Fruit fly (Drosophila melanogaster) whole organism, embryonic: Measurements from ENCODE around the gene CG5225.
A peak's percentile ranks its signal among the peaks of the same experiment; 100 is the strongest.

ENCODE experiments used
- Asciz ChIP-seq: fragments of 200-800 bp; sonication (Bioruptor generic); optimal IDR thresholded peaks from 2 replicates; lab custom pipeline; 2017; ENCODE audit warnings: missing biosample characterization, mild to moderate bottlenecking, missing genetic modification characterization, missing genetic modification reagents
- CG1024 ChIP-seq: fragments of 200-800 bp; sonication (Bioruptor generic); IDR thresholded peaks from 2 replicates; pipeline ENCODE4 v1.3.6; 2022; ENCODE audit warnings: missing biosample characterization, missing genetic modification characterization
- CG10321 ChIP-seq: fragments of 200-800 bp; sonication (Bioruptor generic); IDR thresholded peaks from 2 replicates; pipeline ENCODE4 v1.3.6; 2022; ENCODE audit warnings: missing biosample characterization, missing genetic modification characterization
- CG11504 ChIP-seq: fragments of 200-800 bp; sonication (Bioruptor generic); optimal IDR thresholded peaks from 3 replicates; lab custom pipeline; 2019; ENCODE audit warnings: missing biosample characterization, mild to moderate bottlenecking, missing genetic modification characterization, moderate library complexity
- CG12155 ChIP-seq: fragments of 200-800 bp; sonication (Bioruptor generic); optimal IDR thresholded peaks from 3 replicates; lab custom pipeline; 2016; ENCODE audit warnings: missing biosample characterization, missing genetic modification characterization
- CG12236 ChIP-seq: fragments of 200-800 bp; sonication (Bioruptor generic); optimal IDR thresholded peaks from 2 replicates; lab custom pipeline; 2016; ENCODE audit warnings: missing biosample characterization, missing genetic modification characterization
- CG13287 ChIP-seq: fragments of 200-800 bp; sonication (Bioruptor generic); IDR thresholded peaks from 2 replicates; pipeline ENCODE4 v1.3.6; 2022; ENCODE audit warnings: missing biosample characterization, missing genetic modification characterization; ENCODE audit not compliant: partially characterized antibody
- CG13424 ChIP-seq: fragments of 200-800 bp; sonication (Bioruptor generic); optimal IDR thresholded peaks from 2 replicates; lab custom pipeline; 2019; ENCODE audit warnings: missing biosample characterization, mild to moderate bottlenecking, missing genetic modification characterization, moderate library complexity
- CG14441 ChIP-seq: fragments of 200-800 bp; sonication (Bioruptor generic); IDR thresholded peaks from 2 replicates; pipeline ENCODE4 v1.3.6; 2022; ENCODE audit warnings: missing biosample characterization, missing genetic modification characterization
- CG14667 ChIP-seq: fragments of 200-800 bp; sonication (Bioruptor generic); IDR thresholded peaks from 2 replicates; pipeline ENCODE4 v1.3.6; 2022; ENCODE audit warnings: missing biosample characterization, missing genetic modification characterization
- CG15514 ChIP-seq: fragments of 200-800 bp; sonication (Bioruptor generic); optimal IDR thresholded peaks from 3 replicates; lab custom pipeline; 2017; ENCODE audit warnings: missing biosample characterization, missing genetic modification characterization, mild to moderate bottlenecking, moderate library complexity, missing genetic modification reagents
- CG17359 ChIP-seq: fragments of 200-800 bp; sonication (Bioruptor generic); optimal IDR thresholded peaks from 3 replicates; lab custom pipeline; 2018; ENCODE audit warnings: missing biosample characterization, mild to moderate bottlenecking, missing genetic modification characterization, moderate library complexity
- CG18262 ChIP-seq: fragments of 200-800 bp; optimal IDR thresholded peaks from 3 replicates; lab custom pipeline; 2019; ENCODE audit warnings: missing biosample characterization, mild to moderate bottlenecking, missing genetic modification characterization, moderate library complexity
- CG2120 ChIP-seq: fragments of 200-800 bp; sonication (Bioruptor generic); optimal IDR thresholded peaks from 3 replicates; lab custom pipeline; 2016; ENCODE audit warnings: missing biosample characterization, missing genetic modification characterization
- CG30020 ChIP-seq: fragments of 200-800 bp; optimal IDR thresholded peaks from 2 replicates; lab custom pipeline; 2019; ENCODE audit warnings: missing biosample characterization, mild to moderate bottlenecking, missing genetic modification characterization, moderate library complexity
- CG3163 ChIP-seq: fragments of 200-800 bp; sonication (Bioruptor generic); optimal IDR thresholded peaks from 3 replicates; lab custom pipeline; 2016; ENCODE audit warnings: missing biosample characterization, missing genetic modification characterization
- CG32772 ChIP-seq: fragments of 200-800 bp; sonication (Bioruptor generic); IDR thresholded peaks from 2 replicates; pipeline ENCODE4 v1.3.6; 2022; ENCODE audit warnings: missing biosample characterization, missing genetic modification characterization
- CG33557 ChIP-seq: fragments of 200-800 bp; sonication (Bioruptor generic); optimal IDR thresholded peaks from 2 replicates; lab custom pipeline; 2019; ENCODE audit warnings: missing biosample characterization, mild to moderate bottlenecking, missing genetic modification characterization, moderate library complexity
- CG4424 ChIP-seq: fragments of 200-800 bp; sonication (Bioruptor generic); optimal IDR thresholded peaks from 3 replicates; lab custom pipeline; 2016; ENCODE audit warnings: missing biosample characterization, missing genetic modification characterization
- CG6854 ChIP-seq: fragments of 200-800 bp; sonication (Bioruptor generic); optimal IDR thresholded peaks from 3 replicates; lab custom pipeline; 2017; ENCODE audit warnings: missing biosample characterization, mild to moderate bottlenecking, missing genetic modification characterization
- CG7372 ChIP-seq: fragments of 200-800 bp; sonication (Bioruptor generic); IDR thresholded peaks from 2 replicates; pipeline ENCODE4 v1.3.6; 2022; ENCODE audit warnings: missing biosample characterization, missing genetic modification characterization
- CkIIα-i1 ChIP-seq: fragments of 200-800 bp; sonication (Bioruptor generic); IDR thresholded peaks from 2 replicates; pipeline ENCODE4 v1.3.6; 2022; ENCODE audit warnings: missing biosample characterization, missing genetic modification characterization
- Deaf1 ChIP-seq: fragments of 200-800 bp; optimal IDR thresholded peaks from 3 replicates; lab custom pipeline; 2019; ENCODE audit warnings: missing biosample characterization, mild to moderate bottlenecking, missing genetic modification characterization, moderate library complexity
- Eip74EF ChIP-seq, 2 experiments: fragments of 200-800 bp in 1 of 2; fragments of >200 bp in 1 of 2; sonication (Bioruptor generic) in 1 of 2; optimal IDR thresholded peaks; 2 replicates each; lab custom pipeline; 2017 to 2019; ENCODE audit warnings: missing biosample characterization in 2 of 2, missing genetic modification characterization in 2 of 2, mild to moderate bottlenecking in 1 of 2, moderate library complexity in 1 of 2
- Fer3 ChIP-seq: fragments of 200-800 bp; sonication (Bioruptor generic); optimal IDR thresholded peaks from 2 replicates; lab custom pipeline; 2018; ENCODE audit warnings: missing biosample characterization, mild to moderate bottlenecking, missing genetic modification characterization, moderate library complexity
- HLH4C ChIP-seq: fragments of 200-800 bp; sonication (Bioruptor generic); IDR thresholded peaks from 3 replicates; pipeline ENCODE4 v1.3.6; 2022; ENCODE audit warnings: missing biosample characterization, missing genetic modification characterization; ENCODE audit not compliant: partially characterized antibody
- Lpt ChIP-seq: fragments of >200 bp; optimal IDR thresholded peaks from 2 replicates; lab custom pipeline; 2018; ENCODE audit warnings: missing biosample characterization, missing genetic modification characterization
- MTF-1 ChIP-seq: fragments of 200-800 bp; sonication (Bioruptor generic); optimal IDR thresholded peaks from 2 replicates; lab custom pipeline; 2018; ENCODE audit warnings: missing biosample characterization, mild to moderate bottlenecking, missing genetic modification characterization, borderline replicate concordance
- Meics ChIP-seq: fragments of 200-800 bp; sonication (Bioruptor generic); optimal IDR thresholded peaks from 2 replicates; lab custom pipeline; 2017; ENCODE audit warnings: missing biosample characterization, mild to moderate bottlenecking, missing genetic modification characterization
- Nf-YC ChIP-seq: fragments of 200-800 bp; optimal IDR thresholded peaks from 3 replicates; lab custom pipeline; 2019; ENCODE audit warnings: missing biosample characterization, mild to moderate bottlenecking, missing genetic modification characterization, moderate library complexity
- Optix ChIP-seq: fragments of 200-800 bp; sonication (Bioruptor generic); IDR thresholded peaks from 3 replicates; pipeline ENCODE4 v1.3.6; 2022; ENCODE audit warnings: missing biosample characterization, missing genetic modification characterization
- Sox102F ChIP-seq: fragments of 200-800 bp; sonication (Bioruptor generic); optimal IDR thresholded peaks from 2 replicates; lab custom pipeline; 2018; ENCODE audit warnings: missing biosample characterization, mild to moderate bottlenecking, missing genetic modification characterization, moderate library complexity
- Spps ChIP-seq: fragments of 200-800 bp; sonication (Bioruptor generic); optimal IDR thresholded peaks from 2 replicates; lab custom pipeline; 2018; ENCODE audit warnings: missing biosample characterization, mild to moderate bottlenecking, missing genetic modification characterization
- Stat92E ChIP-seq, 3 experiments: fragments of >200 bp in 2 of 3; fragments of 200-800 bp in 1 of 3; sonication (Bioruptor generic) in 1 of 3; optimal IDR thresholded peaks; 2 replicates each; lab custom pipeline; 2017 to 2019; ENCODE audit warnings: missing biosample characterization in 3 of 3, missing genetic modification characterization in 3 of 3, mild to moderate bottlenecking in 1 of 3, moderate library complexity in 1 of 3
- abd-A ChIP-seq: fragments of 200-800 bp; sonication (Bioruptor generic); optimal IDR thresholded peaks from 3 replicates; lab custom pipeline; 2019; ENCODE audit warnings: missing biosample characterization, mild to moderate bottlenecking, missing genetic modification characterization, moderate library complexity
- br ChIP-seq: fragments of >200 bp; optimal IDR thresholded peaks from 2 replicates; lab custom pipeline; 2017
- caup ChIP-seq: fragments of 200-800 bp; sonication (Bioruptor generic); optimal IDR thresholded peaks from 3 replicates; lab custom pipeline; 2017; ENCODE audit warnings: missing biosample characterization, mild to moderate bottlenecking, missing genetic modification characterization, moderate library complexity; ENCODE audit not compliant: severe bottlenecking
- fu2 ChIP-seq: fragments of 200-800 bp; sonication (Bioruptor generic); optimal IDR thresholded peaks from 2 replicates; lab custom pipeline; 2016; ENCODE audit warnings: missing biosample characterization, missing genetic modification characterization
- grn ChIP-seq: fragments of 200-800 bp; sonication (Bioruptor generic); optimal IDR thresholded peaks from 3 replicates; lab custom pipeline; 2017; ENCODE audit warnings: missing biosample characterization, missing genetic modification characterization
- hbn ChIP-seq: fragments of 200-800 bp; sonication (Bioruptor generic); IDR thresholded peaks from 2 replicates; pipeline ENCODE4 v1.3.6; 2022; ENCODE audit warnings: missing biosample characterization, missing genetic modification characterization; ENCODE audit not compliant: partially characterized antibody
- lmd ChIP-seq: fragments of 200-800 bp; sonication (Bioruptor generic); IDR thresholded peaks from 2 replicates; pipeline ENCODE4 v1.3.6; 2022; ENCODE audit warnings: missing biosample characterization, missing genetic modification characterization
- peb ChIP-seq: fragments of 200-800 bp; sonication (Bioruptor generic); IDR thresholded peaks from 2 replicates; pipeline ENCODE4 v1.3.6; 2022; ENCODE audit warnings: missing biosample characterization, missing genetic modification characterization
- pita ChIP-seq: fragments of 200-800 bp; sonication (Bioruptor generic); optimal IDR thresholded peaks from 2 replicates; lab custom pipeline; 2017; ENCODE audit warnings: missing biosample characterization, mild to moderate bottlenecking, missing genetic modification characterization
- pnt ChIP-seq: fragments of 200-800 bp; sonication (Bioruptor generic); optimal IDR thresholded peaks from 3 replicates; lab custom pipeline; 2016; ENCODE audit warnings: missing biosample characterization, missing genetic modification characterization
- row ChIP-seq: fragments of 200-800 bp; sonication (Bioruptor generic); IDR thresholded peaks from 3 replicates; pipeline ENCODE4 v1.3.6; 2022; ENCODE audit warnings: missing biosample characterization, missing genetic modification characterization
- slbo ChIP-seq: fragments of 200-800 bp; sonication (Bioruptor generic); IDR thresholded peaks from 2 replicates; pipeline ENCODE4 v1.3.6; 2022; ENCODE audit warnings: missing biosample characterization, missing genetic modification characterization
- tll ChIP-seq, 2 experiments: fragments of 200-800 bp in 1 of 2; fragments of >200 bp in 1 of 2; sonication (Bioruptor generic) in 1 of 2; optimal IDR thresholded peaks; 2 replicates each; lab custom pipeline; 2017 to 2019; ENCODE audit warnings: missing biosample characterization in 2 of 2, missing genetic modification characterization in 2 of 2, mild to moderate bottlenecking in 1 of 2, moderate library complexity in 1 of 2
- usp ChIP-seq: fragments of >200 bp; optimal IDR thresholded peaks from 2 replicates; lab custom pipeline; 2017; ENCODE audit warnings: missing biosample characterization, missing genetic modification characterization
- wek ChIP-seq: fragments of 200-800 bp; sonication (Bioruptor generic); optimal IDR thresholded peaks from 3 replicates; lab custom pipeline; 2018; ENCODE audit warnings: missing biosample characterization, mild to moderate bottlenecking, missing genetic modification characterization, moderate library complexity

Gene CG5225

dm6 chr3R:17042838-17043569 lies 14.5 kb downstream of the CG5225 start, which contains the start of the genes bdwf and Patr-1 (continued):
- TF ChIP-seq usp (GFP tag; lab: Kevin White, UChicago) (no peak), CG13287 (GFP tag; lab: Robert Waterston, UW) (peak; percentile 89), pnt (GFP tag; lab: Kevin White, UChicago) (no peak), pita (GFP tag; lab: Kevin White, UChicago) (no peak), CG32772 (GFP tag; lab: Robert Waterston, UW) (no peak), hbn (GFP tag; lab: Robert Waterston, UW) (peak; percentile 84), Spps (tag; lab: Kevin White, UChicago) (no peak), Nf-YC (tag; lab: Kevin White, UChicago) (peak; percentile 2), CG14441 (GFP tag; lab: Robert Waterston, UW) (no peak), Asciz (GFP tag; lab: Kevin White, UChicago) (no peak), MTF-1 (GFP tag; lab: Kevin White, UChicago) (no peak), wek (GFP tag; lab: Kevin White, UChicago) (no peak), CG1024 (no peak), CG15514 (peak; percentile 99), CG30020 (peak; percentile 44), CG18262 (tag; lab: Kevin White, UChicago) (peak; percentile 52), CG13424 (tag; lab: Kevin White, UChicago) (peak; percentile 41), CG14667 (GFP tag; lab: Robert Waterston, UW) (no peak), CG11504 (tag; lab: Kevin White, UChicago) (no peak), CkIIα-i1 (no peak), fu2 (no peak), Lpt (GFP tag; lab: Kevin White, UChicago) (no peak), grn (GFP tag; lab: Kevin White, UChicago) (no peak), peb (GFP tag; lab: Robert Waterston, UW) (no peak), lmd (GFP tag; lab: Robert Waterston, UW) (no peak), CG7372 (GFP tag; lab: Robert Waterston, UW) (no peak), CG12236 (GFP tag; lab: Kevin White, UChicago) (no peak), caup (GFP tag; lab: Kevin White, UChicago) (no peak), br (no peak), Stat92E (GFP tag; optimal IDR thresholded peaks at IDR 0.05; lab: Kevin White, UChicago) (no peak), Optix (GFP tag; lab: Robert Waterston, UW) (no peak), CG10321 (no peak), CG6854 (GFP tag; lab: Kevin White, UChicago) (no peak), abd-A (tag; lab: Kevin White, UChicago) (no peak), CG17359 (no peak), CG12155 (GFP tag; lab: Kevin White, UChicago) (peak; percentile 0), CG3163 (GFP tag; lab: Kevin White, UChicago) (no peak), CG33557 (no peak), Fer3 (tag; lab: Kevin White, UChicago) (no peak), CG4424 (GFP tag; lab: Kevin White, UChicago) (no peak), tll (GFP tag; optimal IDR thresholded peaks at IDR 0.05; lab: Kevin White, UChicago) (peak in 1 of 2 experiments; percentile 21), CG2120 (GFP tag; lab: Kevin White, UChicago) (peak; percentile 52), Deaf1 (tag; lab: Kevin White, UChicago) (no peak), Meics (GFP tag; lab: Kevin White, UChicago) (no peak), row (GFP tag; lab: Robert Waterston, UW) (peak; percentile 75), Eip74EF (GFP tag; optimal IDR thresholded peaks at IDR 0.05; lab: Kevin White, UChicago) (no peak), HLH4C (GFP tag; lab: Robert Waterston, UW) (peak; percentile 91), Sox102F (no peak), slbo (no peak; the same call in 1 of the 2 replicates)
